Fruit fly (Drosophila melanogaster) whole organism, embryonic: ENCODE results near the gene CG17198.

Source experiments
- CG10462 ChIP-seq: fragments of 200-800 bp; sonication (Bioruptor generic); optimal IDR thresholded peaks from 2 replicates; lab custom pipeline; 2016; ENCODE audit warnings: missing biosample characterization, missing genetic modification characterization
- CG13624 ChIP-seq: fragments of 200-800 bp; sonication (Bioruptor generic); optimal IDR thresholded peaks from 2 replicates; lab custom pipeline; 2016; ENCODE audit warnings: missing biosample characterization, missing genetic modification characterization
- CG9876 ChIP-seq: fragments of 200-800 bp; sonication (Bioruptor generic); optimal IDR thresholded peaks from 2 replicates; lab custom pipeline; 2016; ENCODE audit warnings: missing biosample characterization, missing genetic modification characterization
- ERR ChIP-seq: fragments of 200-800 bp; sonication (Bioruptor generic); optimal IDR thresholded peaks from 2 replicates; lab custom pipeline; 2016; ENCODE audit warnings: missing biosample characterization, missing genetic modification characterization
- HmgD ChIP-seq: fragments of 200-800 bp; sonication (Bioruptor generic); optimal IDR thresholded peaks from 3 replicates; lab custom pipeline; 2016; ENCODE audit warnings: missing biosample characterization, missing genetic modification characterization
- Lim3 ChIP-seq: fragments of 200-800 bp; sonication (Bioruptor generic); IDR thresholded peaks from 2 replicates; pipeline ENCODE4 v1.3.6; 2022; ENCODE audit warnings: missing biosample characterization, missing genetic modification characterization
- Poxn ChIP-seq: fragments of 200-800 bp; sonication (Bioruptor generic); IDR thresholded peaks from 2 replicates; pipeline ENCODE4 v1.3.6; 2022; ENCODE audit warnings: missing biosample characterization, missing genetic modification characterization
- Stat92E ChIP-seq, 3 experiments: fragments of >200 bp in 2 of 3; fragments of 200-800 bp in 1 of 3; sonication (Bioruptor generic) in 1 of 3; optimal IDR thresholded peaks; 2 replicates each; lab custom pipeline; 2017 to 2019; ENCODE audit warnings: missing biosample characterization in 3 of 3, missing genetic modification characterization in 3 of 3, mild to moderate bottlenecking in 1 of 3, moderate library complexity in 1 of 3
- bbx ChIP-seq: fragments of 200-800 bp; sonication (Bioruptor generic); IDR thresholded peaks from 2 replicates; pipeline ENCODE4 v1.3.6; 2022; ENCODE audit warnings: missing biosample characterization, missing genetic modification characterization; ENCODE audit not compliant: partially characterized antibody
- btn ChIP-seq: fragments of 200-800 bp; sonication (Bioruptor generic); optimal IDR thresholded peaks from 2 replicates; lab custom pipeline; 2016; ENCODE audit warnings: missing biosample characterization, missing genetic modification characterization
- cas ChIP-seq: fragments of 200-800 bp; sonication (Bioruptor generic); IDR thresholded peaks from 2 replicates; pipeline ENCODE4 v1.3.6; 2022; ENCODE audit warnings: missing biosample characterization, missing genetic modification characterization
- eve ChIP-seq, 2 experiments: fragments of >200 bp; optimal IDR thresholded peaks; 2 replicates each; lab custom pipeline; 2017; ENCODE audit warnings: missing biosample characterization in 2 of 2, missing genetic modification characterization in 2 of 2
- h ChIP-seq: fragments of >200 bp; optimal IDR thresholded peaks from 2 replicates; lab custom pipeline; 2017

dm6 chr3R:25737735-25738371, 37.3 kb downstream of the CG17198 start:
- TF ChIP-seq btn (peak; percentile 95), Poxn (peak; percentile 61), Lim3 (GFP tag; lab: Robert Waterston, UW) (peak; percentile 39; the same call in 1 of the 2 replicates), CG10462 (GFP tag; lab: Kevin White, UChicago) (peak; percentile 84), bbx (GFP tag; lab: Robert Waterston, UW) (no peak), HmgD (peak; percentile 89), Stat92E (GFP tag; optimal IDR thresholded peaks at IDR 0.05; lab: Kevin White, UChicago) (peak in 1 of 3 experiments; percentile 96), h (lab: Kevin White, UChicago) (no peak), eve (GFP tag; optimal IDR thresholded peaks at IDR 0.05; lab: Kevin White, UChicago) (peak in 1 of 2 experiments; percentile 92), CG13624 (peak; percentile 91), CG9876 (GFP tag; lab: Kevin White, UChicago) (peak; percentile 91), ERR (peak; percentile 91), cas (GFP tag; lab: Robert Waterston, UW) (peak; percentile 73; the same call in 1 of the 2 replicates)
